Fruit fly (Drosophila melanogaster): Measurements from ENCODE around the gene how.

how gene

dm6 chr3R:22041625-22042282 lies at the start of gene how (continued):
- TF ChIP-seq CG6163 (GFP tag; IDR thresholded peaks at IDR 0.05) (peak; percentile 26; the same call in 1 of the 3 replicates), CG8119 (GFP tag; IDR thresholded peaks at IDR 0.05) (peak; percentile 36; the same call in 1 of the 3 replicates), Met (GFP tag; optimal IDR thresholded peaks at IDR 0.05) (peak; percentile 42), CG10631 (GFP tag; optimal IDR thresholded peaks at IDR 0.05) (peak; percentile 19), Sox15 (GFP tag; optimal IDR thresholded peaks at IDR 0.05) (peak; percentile 20), CG8319 (GFP tag; optimal IDR thresholded peaks at IDR 0.05) (no peak), Ets96B (tag; optimal IDR thresholded peaks at IDR 0.05) (no peak), CG10669 (GFP tag; optimal IDR thresholded peaks at IDR 0.05) (no peak), CG32006 (GFP tag; optimal IDR thresholded peaks at IDR 0.05) (peak; percentile 32)

dm6 chr3R:21992909-21993308 lies 49.1 kb upstream of the how start:
- peak; percentile 34 to 46 for TF ChIP-seq salr (GFP tag; optimal IDR thresholded peaks at IDR 0.05)
- peak; percentile 24 for TF ChIP-seq CG8632 (GFP tag; optimal IDR thresholded peaks at IDR 0.05)
- TF ChIP-seq Eip93F (GFP tag; optimal IDR thresholded peaks at IDR 0.05): no peak
- no peak for TF ChIP-seq dac (GFP tag; optimal IDR thresholded peaks at IDR 0.05)
- peak; percentile 72 for TF ChIP-seq CG31627 (GFP tag; optimal IDR thresholded peaks at IDR 0.05)
- TF ChIP-seq eg (GFP tag; IDR thresholded peaks at IDR 0.05): peak; percentile 78
- TF ChIP-seq CG10631 (GFP tag; optimal IDR thresholded peaks at IDR 0.05): peak; percentile 47
- no peak for TF ChIP-seq CG16779 (tag; optimal IDR thresholded peaks at IDR 0.05)
- TF ChIP-seq Gug (GFP tag; IDR thresholded peaks at IDR 0.05): peak; percentile 70; the same call in 1 of the 2 replicates
- peak; percentile 52 for TF ChIP-seq cyc (GFP tag; optimal IDR thresholded peaks at IDR 0.05)
- TF ChIP-seq CG7368 (GFP tag; optimal IDR thresholded peaks at IDR 0.05): peak; percentile 24
- TF ChIP-seq CG6276 (GFP tag; optimal IDR thresholded peaks at IDR 0.05): peak; percentile 66
- peak; percentile 36 for TF ChIP-seq Sox15 (GFP tag; optimal IDR thresholded peaks at IDR 0.05)
- peak; percentile 6 for TF ChIP-seq CG9139 (GFP tag; optimal IDR thresholded peaks at IDR 0.05)
- TF ChIP-seq acj6 (GFP tag; optimal IDR thresholded peaks at IDR 0.05): peak; percentile 58
- TF ChIP-seq CG8119 (GFP tag; IDR thresholded peaks at IDR 0.05): peak; percentile 80
- peak; percentile 52 for TF ChIP-seq topi (GFP tag; optimal IDR thresholded peaks at IDR 0.05)
- TF ChIP-seq Lpt (GFP tag; optimal IDR thresholded peaks at IDR 0.05): peak; percentile 29
- TF ChIP-seq vri (GFP tag; optimal IDR thresholded peaks at IDR 0.05): no peak
- peak; percentile 72 for TF ChIP-seq achi (GFP tag; optimal IDR thresholded peaks at IDR 0.05)
- no peak for TF ChIP-seq Hr38 (GFP tag; optimal IDR thresholded peaks at IDR 0.05)
- TF ChIP-seq pdm3 (GFP tag; optimal IDR thresholded peaks at IDR 0.05): peak; percentile 75
- peak; percentile 2 for TF ChIP-seq spab (GFP tag; optimal IDR thresholded peaks at IDR 0.05)
- peak; percentile 75 for TF ChIP-seq CG11294 (GFP tag; IDR thresholded peaks at IDR 0.05)
- peak; percentile 64 for TF ChIP-seq net (GFP tag; optimal IDR thresholded peaks at IDR 0.05)
- peak; percentile 83 for TF ChIP-seq CG32006 (GFP tag; optimal IDR thresholded peaks at IDR 0.05)
- peak; percentile 66 for TF ChIP-seq svp (GFP tag)
- peak; percentile 89 for TF ChIP-seq Hr4 (GFP tag; optimal IDR thresholded peaks at IDR 0.05)
- TF ChIP-seq CG6163 (GFP tag; IDR thresholded peaks at IDR 0.05): peak; percentile 74
- peak; percentile 37 for TF ChIP-seq CG34406 (GFP tag; optimal IDR thresholded peaks at IDR 0.05)
- TF ChIP-seq Smox (GFP tag; optimal IDR thresholded peaks at IDR 0.05): peak; percentile 42
- TF ChIP-seq CG11762 (GFP tag; optimal IDR thresholded peaks at IDR 0.05; ENCODE audit: insufficient read depth): peak; percentile 32
- TF ChIP-seq Met (GFP tag; optimal IDR thresholded peaks at IDR 0.05): peak; percentile 47
- peak; percentile 72 for TF ChIP-seq Sox14 (GFP tag; optimal IDR thresholded peaks at IDR 0.05)
- TF ChIP-seq Blimp-1 (GFP tag; optimal IDR thresholded peaks at IDR 0.05): no peak
- peak in 1 of 2 experiments; percentile 11 for TF ChIP-seq ss (GFP tag; optimal IDR thresholded peaks at IDR 0.05)
- TF ChIP-seq CG1621 (tag; optimal IDR thresholded peaks at IDR 0.05): peak; percentile 27
- TF ChIP-seq CG11902 (GFP tag; optimal IDR thresholded peaks at IDR 0.05): peak; percentile 52
- no peak for TF ChIP-seq CG6808 (GFP tag; optimal IDR thresholded peaks at IDR 0.05)
- TF ChIP-seq Sox102F (GFP tag; optimal IDR thresholded peaks at IDR 0.05): peak; percentile 17
- peak; percentile 82 for TF ChIP-seq CG15336 (GFP tag; IDR thresholded peaks at IDR 0.05)
- peak; percentile 52 for TF ChIP-seq dsx (GFP tag; optimal IDR thresholded peaks at IDR 0.05; ENCODE audit: poor library complexity, severe bottlenecking)
- no peak for TF ChIP-seq CG6854 (GFP tag; optimal IDR thresholded peaks at IDR 0.05)
- TF ChIP-seq CG4318 (GFP tag; optimal IDR thresholded peaks at IDR 0.05): peak; percentile 55
- no peak for TF ChIP-seq Eip75B (GFP tag; optimal IDR thresholded peaks at IDR 0.05)

Data from whole organism, prepupa.